Worm (Caenorhabditis elegans): Measurements from ENCODE around the gene M01D1.12.

DNA sequence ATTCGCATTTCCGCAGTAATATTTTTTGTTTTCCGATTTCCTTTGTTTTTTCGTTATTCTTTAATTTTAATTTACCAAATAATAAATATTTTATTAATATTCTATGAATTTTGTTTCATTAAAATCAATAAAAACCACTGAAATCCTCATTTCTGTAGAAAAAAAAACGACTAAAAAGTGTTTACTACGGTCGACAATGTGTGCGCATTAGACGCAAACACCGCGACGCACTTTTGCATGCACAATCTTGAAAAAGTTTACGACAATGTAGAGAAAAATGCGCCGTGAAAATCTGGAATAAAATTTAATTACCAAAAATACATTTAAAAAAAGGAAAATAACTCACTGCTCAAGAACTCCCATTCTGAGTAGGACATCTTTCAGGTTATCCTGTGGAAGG, 44.7 kb downstream of the M01D1.12 start:
- TF ChIP-seq nhr-28 (tag; optimal IDR thresholded peaks at IDR 0.05) = no peak
- no peak for TF ChIP-seq lin-13 (tag; optimal IDR thresholded peaks at IDR 0.05)
- TF ChIP-seq unc-39 (tag; optimal IDR thresholded peaks at IDR 0.05) = no peak
- TF ChIP-seq nhr-12 (tag; optimal IDR thresholded peaks at IDR 0.05) = no peak
- TF ChIP-seq nhr-76 (tag; optimal IDR thresholded peaks at IDR 0.05) = no peak
- no peak for TF ChIP-seq unc-120 (tag; optimal IDR thresholded peaks at IDR 0.05; ENCODE audit: poor library complexity, severe bottlenecking)
- peak; percentile 61 for TF ChIP-seq lsy-2 (tag; optimal IDR thresholded peaks at IDR 0.05)
- no peak for TF ChIP-seq sptf-1 (tag; optimal IDR thresholded peaks at IDR 0.05)
- no peak for TF ChIP-seq elt-3 (tag; optimal IDR thresholded peaks at IDR 0.05)
- no peak for TF ChIP-seq nhr-2 (tag; optimal IDR thresholded peaks at IDR 0.05)
- TF ChIP-seq unc-62 (GFP tag; optimal IDR thresholded peaks at IDR 0.05) = no peak
- no peak for TF ChIP-seq snpc-4 (tag; optimal IDR thresholded peaks at IDR 0.05)
- no peak for TF ChIP-seq pha-4 (tag; optimal IDR thresholded peaks at IDR 0.05)
- TF ChIP-seq nhr-237 (tag; optimal IDR thresholded peaks at IDR 0.05) = no peak

Data from whole organism, mixed stage, embryonic.